Fruit fly (Drosophila melanogaster) whole organism, adult: ENCODE results near the gene CG32391.
A peak's percentile ranks its signal among the peaks of the same experiment; 100 is the strongest.

Experiments used
- CG11617 ChIP-seq: fragments of 200-800 bp; sonication (Bioruptor generic); optimal IDR thresholded peaks from 2 replicates; lab custom pipeline; 2017; ENCODE audit warnings: mild to moderate bottlenecking, missing biosample characterization, missing genetic modification reagents, missing genetic modification characterization
- CG12768 ChIP-seq: fragments of 200-800 bp; sonication (Bioruptor generic); optimal IDR thresholded peaks from 2 replicates; lab custom pipeline; 2017; ENCODE audit warnings: missing biosample characterization, missing genetic modification characterization, mild to moderate bottlenecking, moderate library complexity, missing genetic modification reagents
- CG14711 ChIP-seq: fragments of 200-800 bp; sonication (Bioruptor generic); optimal IDR thresholded peaks from 2 replicates; lab custom pipeline; 2018; ENCODE audit warnings: missing biosample characterization, mild to moderate bottlenecking, missing genetic modification characterization, moderate library complexity
- CG1620 ChIP-seq: fragments of 200-800 bp; sonication (Bioruptor generic); optimal IDR thresholded peaks from 2 replicates; lab custom pipeline; 2016; ENCODE audit warnings: missing biosample characterization, missing genetic modification characterization
- CG33017 ChIP-seq: fragments of 200-800 bp; sonication (Bioruptor generic); optimal IDR thresholded peaks from 2 replicates; lab custom pipeline; 2018; ENCODE audit warnings: missing biosample characterization, mild to moderate bottlenecking, missing genetic modification characterization, moderate library complexity
- CG5204 ChIP-seq: fragments of 200-800 bp; sonication (Bioruptor generic); optimal IDR thresholded peaks from 2 replicates; lab custom pipeline; 2016; ENCODE audit warnings: missing biosample characterization, missing genetic modification characterization
- CG7045 ChIP-seq: fragments of 200-800 bp; sonication (Bioruptor generic); optimal IDR thresholded peaks from 2 replicates; lab custom pipeline; 2017; ENCODE audit warnings: missing biosample characterization, mild to moderate bottlenecking, missing genetic modification characterization
- CG7101 ChIP-seq: fragments of 200-800 bp; sonication (Bioruptor generic); optimal IDR thresholded peaks from 2 replicates; lab custom pipeline; 2018; ENCODE audit warnings: missing biosample characterization, mild to moderate bottlenecking, missing genetic modification characterization, moderate library complexity
- Clk ChIP-seq: fragments of 200-800 bp; sonication (Bioruptor generic); optimal IDR thresholded peaks from 2 replicates; lab custom pipeline; 2017; ENCODE audit warnings: missing biosample characterization, missing genetic modification characterization
- Crg-1 ChIP-seq: fragments of 200-800 bp; sonication (Bioruptor generic); optimal IDR thresholded peaks from 2 replicates; lab custom pipeline; 2016; ENCODE audit warnings: missing biosample characterization, missing genetic modification characterization
- Hr96 ChIP-seq: fragments of 200-800 bp; sonication (Bioruptor generic); optimal IDR thresholded peaks from 2 replicates; lab custom pipeline; 2016; ENCODE audit warnings: missing biosample characterization, missing genetic modification characterization
- Mnt ChIP-seq: fragments of 200-800 bp; sonication (Bioruptor generic); optimal IDR thresholded peaks from 2 replicates; lab custom pipeline; 2016; ENCODE audit warnings: missing biosample characterization, mild to moderate bottlenecking, missing genetic modification characterization
- bab1 ChIP-seq: fragments of 200-800 bp; sonication (Bioruptor generic); optimal IDR thresholded peaks from 3 replicates; lab custom pipeline; 2019; ENCODE audit warnings: missing biosample characterization, mild to moderate bottlenecking, missing genetic modification characterization, moderate library complexity
- cic ChIP-seq: fragments of 200-800 bp; sonication (Bioruptor generic); optimal IDR thresholded peaks from 2 replicates; lab custom pipeline; 2017; ENCODE audit warnings: missing biosample characterization, mild to moderate bottlenecking, missing genetic modification characterization, moderate library complexity
- cnc ChIP-seq, 2 experiments: fragments of >200 bp; optimal IDR thresholded peaks; 2 replicates each; lab custom pipeline; 2017
- kay ChIP-seq: fragments of 200-800 bp; sonication (Bioruptor generic); peaks from one replicate; lab custom pipeline; 2016; ENCODE audit warnings: missing biosample characterization, missing genetic modification characterization, borderline replicate concordance
- ovo ChIP-seq: fragments of 200-800 bp; sonication (Bioruptor generic); optimal IDR thresholded peaks from 2 replicates; lab custom pipeline; 2016; ENCODE audit warnings: missing biosample characterization, missing genetic modification characterization
- pad ChIP-seq: fragments of 200-800 bp; sonication (Bioruptor generic); optimal IDR thresholded peaks from 3 replicates; lab custom pipeline; 2017; ENCODE audit warnings: missing biosample characterization, missing genetic modification characterization, mild to moderate bottlenecking, moderate library complexity, missing genetic modification reagents
- tj ChIP-seq: fragments of 200-800 bp; sonication (Bioruptor generic); optimal IDR thresholded peaks from 3 replicates; lab custom pipeline; 2017; ENCODE audit warnings: missing biosample characterization, mild to moderate bottlenecking, missing genetic modification characterization, moderate library complexity
- toe ChIP-seq: fragments of 200-800 bp; sonication (Bioruptor generic); optimal IDR thresholded peaks from 2 replicates; lab custom pipeline; 2016; ENCODE audit warnings: missing biosample characterization, missing genetic modification characterization

Gene CG32391

DNA sequence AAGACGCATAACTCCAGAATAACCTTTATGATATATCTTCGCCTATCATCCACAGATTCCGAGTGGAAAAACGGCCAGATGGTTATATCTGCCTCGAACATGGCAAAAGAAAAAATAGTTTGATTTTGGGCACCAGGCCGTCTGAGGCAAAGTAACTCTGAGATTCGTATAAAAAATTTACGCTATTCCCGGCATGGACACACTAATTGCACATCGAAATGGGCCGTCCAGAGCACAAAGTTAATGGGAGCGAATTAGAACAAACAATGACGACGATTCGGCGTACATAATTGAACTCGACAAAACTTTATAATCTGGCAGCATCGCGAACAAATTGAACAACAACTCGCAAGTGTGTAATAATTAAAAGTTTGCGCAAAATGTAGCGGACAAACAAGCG, at the start of gene CG32391:
TSS of gene CG32391 (minus strand) at position 101 of the 400 bp plus-strand sequence.
- TF ChIP-seq Crg-1 (GFP tag; lab: Kevin White, UChicago) (no peak), CG1620 (GFP tag; lab: Kevin White, UChicago) (no peak), Hr96 (GFP tag; lab: Kevin White, UChicago) (no peak), cic (GFP tag; lab: Kevin White, UChicago) (no peak), CG12768 (GFP tag; lab: Kevin White, UChicago) (no peak), ovo (no peak)

DNA sequence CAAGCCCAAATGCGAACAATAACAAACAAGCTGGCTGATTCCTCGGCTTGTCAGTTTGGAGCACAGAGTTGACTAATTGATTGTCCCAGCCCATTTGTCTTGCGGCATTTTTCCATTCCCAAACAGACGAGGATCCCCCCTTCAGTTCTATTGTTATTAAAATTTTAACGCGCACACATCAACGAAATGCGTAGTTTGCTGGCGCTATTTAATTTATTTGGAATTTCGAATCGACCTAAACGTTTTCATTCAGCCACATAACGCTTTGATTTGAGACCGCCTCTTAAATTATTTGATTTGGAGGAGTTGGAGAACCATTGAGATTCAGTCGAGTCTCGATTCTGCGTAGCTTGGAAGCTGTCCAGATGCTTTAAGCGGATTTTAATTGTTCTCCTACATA, 46.9 kb upstream of the CG32391 start:
- TF ChIP-seq cic (GFP tag; lab: Kevin White, UChicago), result no peak
- no peak for TF ChIP-seq kay (GFP tag; lab: Kevin White, UChicago)
- no peak for TF ChIP-seq CG11617 (GFP tag; lab: Kevin White, UChicago)
- TF ChIP-seq CG5204 (GFP tag; lab: Kevin White, UChicago), result no peak
- TF ChIP-seq CG7101, result no peak
- no peak for TF ChIP-seq Crg-1 (GFP tag; lab: Kevin White, UChicago)
- no peak for TF ChIP-seq CG12768 (GFP tag; lab: Kevin White, UChicago)
- TF ChIP-seq cnc (optimal IDR thresholded peaks at IDR 0.05; lab: Kevin White, UChicago), result no peak
- no peak for TF ChIP-seq CG14711 (tag; lab: Kevin White, UChicago)

DNA sequence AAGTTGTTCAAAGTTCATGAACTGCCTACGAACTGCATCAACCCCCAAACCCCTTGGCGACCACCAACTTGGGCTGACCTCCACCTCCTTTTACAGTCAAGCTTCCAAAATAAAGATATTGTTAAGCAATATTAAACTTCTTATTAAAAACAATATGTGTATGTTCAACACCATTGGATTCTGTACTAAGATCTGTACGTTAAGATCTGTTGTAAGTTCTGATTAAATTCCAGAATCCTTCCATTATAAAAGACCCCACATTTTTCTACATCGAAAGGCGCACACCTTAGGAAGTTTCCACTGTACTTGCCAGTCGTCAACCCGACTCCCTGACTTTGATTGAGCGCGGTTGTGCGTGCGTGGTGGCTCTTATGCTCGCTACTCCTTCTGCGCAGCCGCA, 44.0 kb upstream of the CG32391 start:
- TF ChIP-seq bab1 (GFP tag; lab: Kevin White, UChicago) (no peak), Clk (no peak), pad (no peak), CG1620 (GFP tag; lab: Kevin White, UChicago) (no peak), Crg-1 (GFP tag; lab: Kevin White, UChicago) (no peak), toe (GFP tag; lab: Kevin White, UChicago) (no peak), CG5204 (GFP tag; lab: Kevin White, UChicago) (no peak), cnc (optimal IDR thresholded peaks at IDR 0.05; lab: Kevin White, UChicago) (no peak), CG7101 (no peak), CG12768 (GFP tag; lab: Kevin White, UChicago) (no peak), CG33017 (tag; lab: Kevin White, UChicago) (no peak)

DNA sequence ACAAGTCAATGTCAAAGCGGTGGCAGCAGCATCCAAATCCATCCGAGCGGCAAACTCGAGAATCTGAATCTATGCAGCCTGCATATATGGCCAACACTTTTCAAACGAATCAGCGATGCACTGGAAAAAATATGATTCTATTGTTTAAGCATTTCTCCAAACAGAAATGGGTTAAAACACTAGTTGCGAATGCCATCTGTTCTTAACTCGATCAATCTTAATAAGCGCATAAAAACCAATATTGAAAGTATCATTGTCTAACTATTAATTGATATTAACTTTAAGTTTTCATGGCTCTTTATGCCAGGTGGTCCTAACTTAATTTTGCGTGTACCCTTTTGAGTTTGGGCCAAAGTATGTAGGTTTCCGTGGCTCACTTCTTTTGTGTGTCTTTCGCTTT, 36.7 kb upstream of the CG32391 start:
- TF ChIP-seq CG1620 (GFP tag; lab: Kevin White, UChicago), result no peak
- no peak for TF ChIP-seq CG11617 (GFP tag; lab: Kevin White, UChicago)
- no peak for TF ChIP-seq kay (GFP tag; lab: Kevin White, UChicago)
- TF ChIP-seq CG14711 (tag; lab: Kevin White, UChicago), result no peak
- TF ChIP-seq ovo, result no peak
- no peak for TF ChIP-seq CG12768 (GFP tag; lab: Kevin White, UChicago)

DNA sequence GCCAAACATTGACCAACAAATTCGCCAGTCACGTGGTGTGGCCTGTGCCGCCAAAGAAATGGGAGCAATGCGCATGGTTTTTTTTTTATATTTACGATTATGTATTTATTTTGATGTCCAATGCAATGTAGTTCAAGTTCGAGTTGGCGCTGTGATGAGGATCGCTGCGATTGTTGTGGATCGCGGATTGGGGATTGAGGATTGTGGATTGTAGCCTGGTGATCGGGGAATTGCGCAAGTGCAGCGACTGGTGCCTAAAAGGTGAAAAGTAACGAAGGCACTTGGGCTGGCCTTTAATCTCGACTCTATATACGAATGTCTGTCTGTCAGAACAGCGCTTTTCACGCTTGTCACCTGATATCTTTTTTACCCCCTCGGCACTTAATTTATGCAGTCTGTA, 35.5 kb upstream of the CG32391 start:
- TF ChIP-seq CG11617 (GFP tag; lab: Kevin White, UChicago), result no peak
- no peak for TF ChIP-seq pad
- TF ChIP-seq Mnt (GFP tag; lab: Kevin White, UChicago), result no peak
- no peak for TF ChIP-seq CG7101
- TF ChIP-seq kay (GFP tag; lab: Kevin White, UChicago), result no peak

DNA sequence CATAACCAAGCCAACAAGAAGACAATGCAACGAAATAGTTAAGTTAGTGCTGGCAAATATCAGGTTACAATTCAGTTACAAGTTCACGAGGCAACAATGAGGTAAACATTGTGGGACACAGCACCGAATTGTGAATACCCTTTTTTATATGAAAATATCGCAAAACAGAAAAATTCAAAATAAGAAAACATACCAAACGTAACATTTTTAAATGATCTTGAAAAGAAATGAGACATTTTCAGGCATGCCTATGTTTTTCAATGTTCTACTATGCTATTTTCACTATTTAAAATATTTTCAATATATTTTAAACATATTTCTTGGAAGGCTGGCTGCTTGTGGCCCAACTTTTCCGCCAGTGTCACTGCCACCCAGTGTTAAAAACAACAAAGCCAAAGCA, 34.9 kb upstream of the CG32391 start:
- TF ChIP-seq CG33017 (tag; lab: Kevin White, UChicago) (no peak), Mnt (GFP tag; lab: Kevin White, UChicago) (no peak), CG5204 (GFP tag; lab: Kevin White, UChicago) (no peak), toe (GFP tag; lab: Kevin White, UChicago) (no peak), bab1 (GFP tag; lab: Kevin White, UChicago) (no peak), CG11617 (GFP tag; lab: Kevin White, UChicago) (no peak), Hr96 (GFP tag; lab: Kevin White, UChicago) (no peak), CG14711 (tag; lab: Kevin White, UChicago) (no peak), pad (no peak), kay (GFP tag; lab: Kevin White, UChicago) (no peak), tj (GFP tag; lab: Kevin White, UChicago) (no peak), CG7045 (GFP tag; lab: Kevin White, UChicago) (no peak), cnc (optimal IDR thresholded peaks at IDR 0.05; lab: Kevin White, UChicago) (no peak), Clk (no peak), CG1620 (GFP tag; lab: Kevin White, UChicago) (no peak), CG7101 (no peak), cic (GFP tag; lab: Kevin White, UChicago) (no peak)

DNA sequence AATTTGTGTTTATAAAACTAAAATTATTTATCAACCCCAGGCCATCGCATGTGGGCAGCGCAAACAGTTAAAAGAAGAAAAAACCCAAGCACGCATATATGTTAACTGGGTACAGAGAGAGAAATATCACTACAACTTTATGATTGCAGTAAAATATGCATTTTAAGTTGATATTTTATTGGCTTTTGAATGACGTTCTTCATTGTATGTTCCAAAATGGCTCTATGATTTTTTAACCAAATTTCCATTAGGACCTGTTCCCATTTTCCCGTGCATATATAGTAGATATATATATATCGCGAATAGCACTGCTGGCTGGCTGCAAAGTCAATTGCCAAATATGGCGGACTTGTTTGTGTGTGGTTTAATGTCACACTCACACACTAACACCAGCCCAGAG, 27.5 kb upstream of the CG32391 start:
- TF ChIP-seq CG12768 (GFP tag; lab: Kevin White, UChicago), result no peak
- peak; percentile 18 for TF ChIP-seq kay (GFP tag; lab: Kevin White, UChicago)
